Worm (Caenorhabditis elegans): ENCODE results near the gene eif-3.L.
A peak's percentile ranks its signal among the peaks of the same experiment; 100 is the strongest.
"Not testable (repeated sequence)": the region's sequence is repeated elsewhere in the genome, so short reads cannot be mapped to it uniquely, and the experiment has no call there.

Gene eif-3.L

ce11 chrII:5622383-5622939, at the start of gene eif-3.L, which contains the start of gene npl-4.2:
TSS of gene eif-3.L (minus strand) at chrII:5622483.
TSS of gene npl-4.2 (plus strand) at chrII:5622889.
- TF ChIP-seq ceh-39 (tag; optimal IDR thresholded peaks at IDR 0.05); ztf-11 (tag; optimal IDR thresholded peaks at IDR 0.05); bed-3 (GFP tag; optimal IDR thresholded peaks at IDR 0.05): not testable (repeated sequence)

DNA sequence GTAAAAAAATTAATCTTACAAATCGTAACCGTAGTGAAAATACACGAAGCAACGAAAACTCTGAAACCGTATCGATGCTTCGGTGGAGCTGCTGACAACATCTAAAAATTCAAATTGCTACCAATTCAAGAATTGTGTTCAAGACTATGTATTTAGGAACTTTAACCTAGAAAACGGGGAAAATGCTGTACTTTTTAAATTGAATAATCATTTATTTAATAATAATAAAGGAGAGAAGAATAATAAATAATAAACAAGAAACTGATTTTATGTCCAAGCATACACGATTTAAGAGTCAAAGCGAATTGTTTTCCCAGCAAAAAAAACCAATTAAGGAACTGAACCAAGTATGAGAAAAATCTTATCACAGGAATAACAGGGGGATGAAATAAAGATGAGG, 47.3 kb upstream of the eif-3.L start, which contains the start of gene C25H3.17:
Gene C25H3.17 (minus strand): TSS at position 101 of the 400 bp plus-strand sequence.
- TF ChIP-seq nhr-12 (tag; optimal IDR thresholded peaks at IDR 0.05) (no peak), flh-1 (GFP tag; optimal IDR thresholded peaks at IDR 0.05) (no peak), unc-39 (tag; optimal IDR thresholded peaks at IDR 0.05) (no peak), ceh-39 (tag; optimal IDR thresholded peaks at IDR 0.05) (no peak), M03D4.4 (tag; optimal IDR thresholded peaks at IDR 0.05) (no peak)

ce11 chrII:5668830-5669229, 46.5 kb upstream of the eif-3.L start, which contains the start of gene C25H3.7:
TSS of gene C25H3.7 (minus strand) at chrII:5668930.
- no peak for TF ChIP-seq hlh-1 (tag; optimal IDR thresholded peaks at IDR 0.05)
- no peak for TF ChIP-seq nhr-28 (tag; optimal IDR thresholded peaks at IDR 0.05)
- no peak for TF ChIP-seq unc-39 (tag; optimal IDR thresholded peaks at IDR 0.05)
- TF ChIP-seq sptf-1 (tag; optimal IDR thresholded peaks at IDR 0.05), result no peak
- TF ChIP-seq mep-1 (tag; optimal IDR thresholded peaks at IDR 0.05), result no peak
- TF ChIP-seq flh-1 (GFP tag; optimal IDR thresholded peaks at IDR 0.05), result no peak
- no peak for TF ChIP-seq bed-3 (GFP tag; optimal IDR thresholded peaks at IDR 0.05)
- no peak for TF ChIP-seq lsy-2 (tag; optimal IDR thresholded peaks at IDR 0.05)
- TF ChIP-seq blmp-1 (tag; optimal IDR thresholded peaks at IDR 0.05), result no peak
- TF ChIP-seq mab-5 (tag; optimal IDR thresholded peaks at IDR 0.05), result no peak
- TF ChIP-seq ces-1 (GFP tag; optimal IDR thresholded peaks at IDR 0.05), result no peak
- TF ChIP-seq ceh-43 (GFP tag; optimal IDR thresholded peaks at IDR 0.05), result no peak
- TF ChIP-seq ham-2 (GFP tag; optimal IDR thresholded peaks at IDR 0.05), result no peak
- TF ChIP-seq nhr-2 (tag; optimal IDR thresholded peaks at IDR 0.05), result no peak
- TF ChIP-seq lin-13 (tag; optimal IDR thresholded peaks at IDR 0.05), result no peak
- no peak for TF ChIP-seq ceh-83 (GFP tag; optimal IDR thresholded peaks at IDR 0.05)
- no peak for TF ChIP-seq drap-1 (GFP tag; optimal IDR thresholded peaks at IDR 0.05)
- TF ChIP-seq snpc-4 (tag; optimal IDR thresholded peaks at IDR 0.05), result no peak

- no peak for TF ChIP-seq lin-32 (GFP tag; optimal IDR thresholded peaks at IDR 0.05)
- TF ChIP-seq sem-2 (GFP tag; optimal IDR thresholded peaks at IDR 0.05), result peak; percentile 50
- peak; percentile 70 for TF ChIP-seq ceh-39 (tag; optimal IDR thresholded peaks at IDR 0.05)
- peak; percentile 52 for TF ChIP-seq elt-1 (tag; optimal IDR thresholded peaks at IDR 0.05; ENCODE audit: borderline replicate concordance, insufficient read depth)
- no peak for TF ChIP-seq ces-1 (GFP tag; optimal IDR thresholded peaks at IDR 0.05)
- no peak for TF ChIP-seq ceh-43 (GFP tag; optimal IDR thresholded peaks at IDR 0.05)
- TF ChIP-seq snpc-4 (tag; optimal IDR thresholded peaks at IDR 0.05), result no peak
- no peak for TF ChIP-seq sptf-1 (tag; optimal IDR thresholded peaks at IDR 0.05)
- no peak for TF ChIP-seq mab-5 (tag; optimal IDR thresholded peaks at IDR 0.05)
- no peak for TF ChIP-seq unc-62 (GFP tag; optimal IDR thresholded peaks at IDR 0.05)
- TF ChIP-seq mep-1 (tag; optimal IDR thresholded peaks at IDR 0.05), result no peak
- no peak for TF ChIP-seq M03D4.4 (tag; optimal IDR thresholded peaks at IDR 0.05)
- peak; percentile 55 for TF ChIP-seq drap-1 (GFP tag; optimal IDR thresholded peaks at IDR 0.05)
- TF ChIP-seq ceh-83 (GFP tag; optimal IDR thresholded peaks at IDR 0.05), result no peak
These were observed 45.3 kb upstream of the eif-3.L start for ce11 chrII:5667540-5667939.

ce11 chrII:5665991-5666390, 43.7 kb upstream of the eif-3.L start, which contains the start of gene C25H3.16:
TSS of gene C25H3.16 (plus strand) at chrII:5666291.
- no peak for TF ChIP-seq ces-1 (GFP tag; optimal IDR thresholded peaks at IDR 0.05)
- TF ChIP-seq tbx-8 (GFP tag; optimal IDR thresholded peaks at IDR 0.05), result no peak
- no peak for TF ChIP-seq unc-120 (tag; optimal IDR thresholded peaks at IDR 0.05; ENCODE audit: poor library complexity, severe bottlenecking)
- no peak for TF ChIP-seq ceh-83 (GFP tag; optimal IDR thresholded peaks at IDR 0.05)
- no peak for TF ChIP-seq M03D4.4 (tag; optimal IDR thresholded peaks at IDR 0.05)
- TF ChIP-seq flh-1 (GFP tag; optimal IDR thresholded peaks at IDR 0.05), result no peak
- no peak for TF ChIP-seq unc-62 (GFP tag; optimal IDR thresholded peaks at IDR 0.05)
- no peak for TF ChIP-seq nhr-12 (tag; optimal IDR thresholded peaks at IDR 0.05)
- TF ChIP-seq nhr-76 (tag; optimal IDR thresholded peaks at IDR 0.05), result no peak
- TF ChIP-seq nhr-237 (tag; optimal IDR thresholded peaks at IDR 0.05), result no peak
